Worm (Caenorhabditis elegans) whole organism, L4 larva: ENCODE results near the gene T24D3.2.
A peak's percentile ranks its signal among the peaks of the same experiment; 100 is the strongest.

ENCODE experiments used
- F44E2.7 ChIP-seq: fragments of 200-800 bp; sonication (Bioruptor generic); IDR thresholded peaks from 2 replicates; pipeline ENCODE4 v2.1.2; 2022; ENCODE audit warnings: missing genetic modification characterization, missing compliant biosample characterization
- R02D3.7 ChIP-seq: fragments of 150-350 bp; sonication (generic microtip); optimal IDR thresholded peaks from 3 replicates; lab custom pipeline; 2014; ENCODE audit warnings: missing biosample characterization, missing genetic modification characterization
- Y48G9A.11 ChIP-seq: fragments of 200-800 bp; sonication (Bioruptor generic); IDR thresholded peaks from 2 replicates; pipeline ENCODE4 v1.3.6; 2022; ENCODE audit warnings: missing genetic modification reagents, missing genetic modification characterization, missing compliant biosample characterization
- ZK337.2 ChIP-seq: fragments of 200-800 bp; sonication (Bioruptor generic); IDR thresholded peaks from 2 replicates; pipeline ENCODE4 v1.3.6; 2022; ENCODE audit warnings: missing genetic modification reagents, missing genetic modification characterization, missing compliant biosample characterization
- aha-1 ChIP-seq: fragments of 150-350 bp; peaks from one replicate; lab custom pipeline; 2014; ENCODE audit warnings: missing biosample characterization, missing genetic modification characterization
- fos-1 ChIP-seq: fragments of 150-350 bp; optimal IDR thresholded peaks from 2 replicates; lab custom pipeline; 2014; ENCODE audit warnings: missing biosample characterization, missing genetic modification characterization
- nhr-102 ChIP-seq: sonication (generic microtip); optimal IDR thresholded peaks from 2 replicates; lab custom pipeline; 2016; ENCODE audit warnings: mild to moderate bottlenecking, missing genetic modification characterization, moderate library complexity, missing compliant biosample characterization
- php-3 ChIP-seq: fragments of 200-800 bp; sonication (Bioruptor generic); IDR thresholded peaks from 2 replicates; pipeline ENCODE4 v1.3.6; 2022; ENCODE audit warnings: missing genetic modification reagents, missing genetic modification characterization, missing compliant biosample characterization
- set-16 ChIP-seq: fragments of 200-800 bp; sonication (Bioruptor generic); IDR thresholded peaks from 2 replicates; pipeline ENCODE4 v1.3.6; 2022; ENCODE audit warnings: missing genetic modification reagents, missing genetic modification characterization, missing compliant biosample characterization
- unc-62 ChIP-seq, 3 experiments: fragments of 150-350 bp in 1 of 3; sonication (generic microtip); optimal IDR thresholded peaks in 2 of 3; peaks in 1 of 3; 1 replicate in 1 of 3; 2 replicates in 2 of 3; lab custom pipeline; 2014 to 2017; ENCODE audit warnings: missing biosample characterization in 3 of 3, missing genetic modification characterization in 3 of 3, missing genetic modification reagents in 3 of 3, missing genotype in 1 of 3

Gene T24D3.2

DNA sequence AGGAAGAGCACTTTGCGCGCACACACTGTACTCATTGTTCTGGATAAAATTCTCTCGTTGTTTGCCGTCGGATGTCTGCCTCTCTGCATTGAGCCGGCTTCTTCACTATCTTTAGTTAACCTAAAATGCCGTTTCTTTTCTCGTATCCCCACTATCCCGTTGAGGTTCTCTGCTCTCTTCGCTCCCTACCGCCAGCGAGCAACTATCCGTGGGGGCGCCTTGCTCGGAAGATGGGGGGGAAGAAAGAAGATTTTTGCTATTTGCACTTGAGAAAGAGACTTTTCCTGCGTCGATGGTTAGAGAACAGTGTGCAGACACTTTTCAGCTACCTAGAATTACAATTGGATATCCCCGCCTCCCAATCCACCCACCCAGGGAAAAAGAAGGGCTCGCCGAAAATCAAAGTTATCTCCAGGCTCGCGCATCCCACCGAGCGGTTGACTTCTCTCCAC lies 42.2 kb downstream of the T24D3.2 start, which contains the start of gene myo-2:
Gene myo-2 (plus strand): TSS at position 402 of the 452 bp plus-strand sequence.
- TF ChIP-seq set-16 (GFP tag; lab: Robert Waterston, UW) (peak; percentile 14; the same call in 1 of the 2 replicates), F44E2.7 (GFP tag; lab: Robert Waterston, UW) (no peak)

DNA sequence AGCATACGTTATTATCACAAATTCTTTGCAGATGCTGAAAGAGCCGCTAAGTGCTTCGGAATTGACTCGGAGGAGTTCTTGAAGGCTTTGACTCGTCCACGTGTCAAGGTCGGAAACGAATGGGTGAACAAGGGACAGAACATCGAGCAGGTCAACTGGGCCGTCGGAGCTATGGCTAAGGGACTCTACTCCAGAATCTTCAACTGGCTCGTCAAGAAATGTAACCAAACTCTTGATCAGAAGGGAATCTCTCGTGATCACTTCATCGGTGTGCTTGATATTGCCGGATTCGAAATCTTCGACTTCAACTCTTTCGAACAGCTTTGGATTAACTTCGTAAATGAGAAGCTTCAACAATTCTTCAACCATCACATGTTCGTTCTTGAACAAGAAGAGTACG lies 44.3 kb downstream of the T24D3.2 start:
- TF ChIP-seq nhr-102 (tag; lab: Kevin White, UChicago) = no peak
- no peak for TF ChIP-seq fos-1 (tag; lab: Kevin White, UChicago)
- TF ChIP-seq php-3 (GFP tag; lab: Robert Waterston, UW) = no peak
- peak in 1 of 2 experiments; percentile 94 for TF ChIP-seq unc-62 (GFP tag; optimal IDR thresholded peaks at IDR 0.05 in 1 of 2; lab: Kevin White, UChicago)
- no peak for TF ChIP-seq unc-62 (tag; optimal IDR thresholded peaks at IDR 0.05; lab: Kevin White, UChicago)
- no peak for TF ChIP-seq Y48G9A.11 (GFP tag; lab: Robert Waterston, UW)
- no peak for TF ChIP-seq R02D3.7 (tag; lab: Kevin White, UChicago)

DNA sequence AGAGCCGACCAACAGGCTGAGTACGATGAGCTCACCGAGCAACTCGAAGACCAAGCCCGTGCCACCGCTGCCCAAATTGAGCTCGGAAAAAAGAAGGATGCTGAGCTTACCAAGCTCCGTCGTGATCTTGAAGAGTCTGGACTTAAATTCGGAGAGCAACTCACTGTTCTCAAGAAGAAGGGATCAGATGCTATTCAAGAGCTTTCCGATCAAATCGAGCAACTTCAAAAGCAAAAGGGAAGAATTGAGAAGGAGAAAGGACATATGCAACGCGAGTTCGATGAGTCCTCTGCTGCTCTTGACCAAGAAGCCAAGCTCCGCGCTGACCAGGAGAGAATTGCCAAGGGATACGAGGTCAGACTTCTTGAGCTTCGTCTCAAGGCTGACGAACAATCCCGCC lies 46.7 kb downstream of the T24D3.2 start:
- TF ChIP-seq set-16 (GFP tag; lab: Robert Waterston, UW) (0 out of 2 replicates have a peak, but pooled peaks have one; percentile 10), ZK337.2 (GFP tag; lab: Robert Waterston, UW) (no peak), aha-1 (tag; lab: Kevin White, UChicago) (peak; percentile 94)
